Worm (Caenorhabditis elegans): ENCODE data around the gene unc-129.

- no peak for TF ChIP-seq ama-1 (optimal IDR thresholded peaks at IDR 0.05)
- no peak for TF ChIP-seq ama-1 (GFP tag; optimal IDR thresholded peaks at IDR 0.05)
- no peak for TF ChIP-seq nhr-179 (tag; optimal IDR thresholded peaks at IDR 0.05)
- TF ChIP-seq lin-35 (GFP tag; optimal IDR thresholded peaks at IDR 0.05), result no peak
- TF ChIP-seq B0261.1 (tag; optimal IDR thresholded peaks at IDR 0.05), result no peak
- no peak for TF ChIP-seq mes-4 (tag; optimal IDR thresholded peaks at IDR 0.05)
- TF ChIP-seq ceh-58 (GFP tag; IDR thresholded peaks at IDR 0.05), result no peak
- no peak for TF ChIP-seq egl-44 (GFP tag; IDR thresholded peaks at IDR 0.05)
- no peak for TF ChIP-seq C17E4.6 (GFP tag; IDR thresholded peaks at IDR 0.05)
- no peak for TF ChIP-seq unc-62 (GFP tag; optimal IDR thresholded peaks at IDR 0.05)
- TF ChIP-seq Y79H2A.3 (GFP tag; conservative IDR thresholded peaks at IDR 0.05), result no peak
- no peak for TF ChIP-seq lin-26 (GFP tag; IDR thresholded peaks at IDR 0.05)
- no peak for TF ChIP-seq egrh-3 (GFP tag; IDR thresholded peaks at IDR 0.05)
These were observed 15.6 kb upstream of the unc-129 start, which contains the start of gene C53D6.4 for ce11 chrIV:9020840-9021239.

Measured in whole organism, young adult.